Worm (Caenorhabditis elegans) whole organism, young adult: ENCODE measurements around the gene srh-1.

Experiments used
- B0019.2 ChIP-seq: fragments of 200-800 bp; sonication (Bioruptor generic); conservative IDR thresholded peaks from 2 replicates; pipeline ENCODE4 v1.3.6; 2022; ENCODE audit warnings: missing genetic modification reagents, missing genetic modification characterization, missing compliant biosample characterization
- C06A6.2 ChIP-seq: fragments of 200-800 bp; sonication (Bioruptor generic); conservative IDR thresholded peaks from 2 replicates; pipeline ENCODE4 v1.3.6; 2022; ENCODE audit warnings: missing genetic modification characterization, missing compliant biosample characterization
- D2030.7 ChIP-seq: fragments of 200-800 bp; sonication (Bioruptor generic); IDR thresholded peaks from 2 replicates; pipeline ENCODE4 v1.3.6; 2022; ENCODE audit warnings: missing genetic modification reagents, missing genetic modification characterization, missing compliant biosample characterization
- Y79H2A.3 ChIP-seq: fragments of 200-800 bp; sonication (Bioruptor generic); conservative IDR thresholded peaks from 2 replicates; pipeline ENCODE4 v1.3.6; 2022; ENCODE audit warnings: missing genetic modification reagents, missing genetic modification characterization, missing compliant biosample characterization
- atf-7 ChIP-seq: sonication (generic microtip); optimal IDR thresholded peaks from 2 replicates; lab custom pipeline; 2017; ENCODE audit warnings: mild to moderate bottlenecking, missing genetic modification characterization, missing compliant biosample characterization
- cebp-2 ChIP-seq: fragments of 200-800 bp; sonication (Bioruptor generic); IDR thresholded peaks from 2 replicates; pipeline ENCODE4 v1.3.6; 2022; ENCODE audit warnings: missing genetic modification characterization, missing compliant biosample characterization
- hrde-1 ChIP-seq: sonication (generic microtip); optimal IDR thresholded peaks from 2 replicates; lab custom pipeline; 2016; ENCODE audit warnings: missing genetic modification characterization, mild to moderate bottlenecking, missing compliant biosample characterization, moderate library complexity, missing genotype, missing genetic modification reagents, borderline replicate concordance
- let-526 ChIP-seq: fragments of 200-800 bp; sonication (Bioruptor generic); IDR thresholded peaks from 2 replicates; pipeline ENCODE4 v1.3.6; 2022; ENCODE audit warnings: missing genetic modification reagents, missing genetic modification characterization, missing compliant biosample characterization
- lsl-1 ChIP-seq: fragments of 200-800 bp; sonication (Bioruptor generic); optimal IDR thresholded peaks from 2 replicates; lab custom pipeline; 2018; ENCODE audit warnings: mild to moderate bottlenecking, missing genetic modification characterization, moderate library complexity, missing compliant biosample characterization
- pha-4 ChIP-seq: fragments of 150-350 bp; sonication (generic microtip); optimal IDR thresholded peaks from 2 replicates; lab custom pipeline; 2014; ENCODE audit warnings: missing biosample characterization, missing genetic modification reagents, missing genetic modification characterization
- sea-2 ChIP-seq: fragments of 200-800 bp; sonication (Bioruptor generic); IDR thresholded peaks from 2 replicates; pipeline ENCODE4 v1.3.6; 2022; ENCODE audit warnings: missing genetic modification characterization, missing compliant biosample characterization
- snpc-4 ChIP-seq, 5 experiments: fragments of 150-350 bp in 1 of 5; sonication (generic microtip) in 4 of 5; optimal IDR thresholded peaks; 2 replicates each; lab custom pipeline; 2014 to 2018; ENCODE audit warnings: missing genetic modification characterization in 5 of 5, missing biosample characterization in 3 of 5, antibody characterized with exemption in 2 of 5, mild to moderate bottlenecking in 2 of 5, missing compliant biosample characterization in 2 of 5, missing genotype in 2 of 5, moderate library complexity in 2 of 5, missing genetic modification reagents in 1 of 5

- no peak for TF ChIP-seq C06A6.2
- no peak for TF ChIP-seq snpc-4 (GFP tag; optimal IDR thresholded peaks at IDR 0.05; lab: Kevin White, UChicago)
- no peak for TF ChIP-seq snpc-4 (tag; optimal IDR thresholded peaks at IDR 0.05; lab: Kevin White, UChicago)
- TF ChIP-seq atf-7: no peak
- no peak for TF ChIP-seq sea-2 (GFP tag; lab: Robert Waterston, UW)
- TF ChIP-seq cebp-2: no peak
- no peak for TF ChIP-seq pha-4 (tag; lab: Kevin White, UChicago)
- no peak for TF ChIP-seq let-526
- no peak for TF ChIP-seq B0019.2
- TF ChIP-seq Y79H2A.3 (GFP tag; lab: Robert Waterston, UW): no peak
- TF ChIP-seq D2030.7: no peak
- no peak for TF ChIP-seq hrde-1 (tag; lab: Kevin White, UChicago)
- no peak for TF ChIP-seq lsl-1
Observed at ce11 chrV:11529541-11529940, 43.9 kb downstream of the srh-1 start.
